Fruit fly (Drosophila melanogaster) whole organism, embryonic: ENCODE measurements around the gene CG34287.

Experiments used
- Ada2b ChIP-seq: fragments of 200-800 bp; sonication (Bioruptor generic); IDR thresholded peaks from 2 replicates; pipeline ENCODE4 v1.3.6; 2022; ENCODE audit warnings: missing biosample characterization, missing genetic modification characterization
- Adf1 ChIP-seq: fragments of 200-800 bp; sonication (Bioruptor generic); IDR thresholded peaks from 2 replicates; pipeline ENCODE4 v1.3.6; 2022; ENCODE audit warnings: missing biosample characterization, missing genetic modification characterization
- BEAF-32 ChIP-seq: fragments of 200-800 bp; sonication (Bioruptor generic); optimal IDR thresholded peaks from 3 replicates; lab custom pipeline; 2017; ENCODE audit warnings: missing biosample characterization, missing genetic modification characterization, mild to moderate bottlenecking, moderate library complexity, missing genetic modification reagents
- Bgb ChIP-seq: fragments of 200-800 bp; sonication (Bioruptor generic); IDR thresholded peaks from 2 replicates; pipeline ENCODE4 v1.3.6; 2022; ENCODE audit warnings: missing biosample characterization, missing genetic modification characterization; ENCODE audit not compliant: partially characterized antibody
- CG10209 ChIP-seq: fragments of 200-800 bp; sonication (Bioruptor generic); optimal IDR thresholded peaks from 3 replicates; lab custom pipeline; 2017; ENCODE audit warnings: missing biosample characterization, mild to moderate bottlenecking, missing genetic modification characterization, missing genetic modification reagents
- CG10267 ChIP-seq: fragments of 200-800 bp; sonication (Bioruptor generic); optimal IDR thresholded peaks from 2 replicates; lab custom pipeline; 2018; ENCODE audit warnings: missing biosample characterization, mild to moderate bottlenecking, missing genetic modification characterization, moderate library complexity
- CG15269 ChIP-seq: fragments of 200-800 bp; sonication (Bioruptor generic); optimal IDR thresholded peaks from 2 replicates; lab custom pipeline; 2018; ENCODE audit warnings: missing biosample characterization, mild to moderate bottlenecking, missing genetic modification characterization, moderate library complexity
- CG18599 ChIP-seq: fragments of 200-800 bp; sonication (Bioruptor generic); optimal IDR thresholded peaks from 3 replicates; lab custom pipeline; 2017; ENCODE audit warnings: missing biosample characterization, missing genetic modification characterization, mild to moderate bottlenecking, moderate library complexity, missing genetic modification reagents
- CG18764 ChIP-seq: fragments of 200-800 bp; sonication (Bioruptor generic); optimal IDR thresholded peaks from 3 replicates; lab custom pipeline; 2016; ENCODE audit warnings: missing biosample characterization, missing genetic modification characterization
- CG30403 ChIP-seq: fragments of 200-800 bp; sonication (Bioruptor generic); optimal IDR thresholded peaks from 3 replicates; lab custom pipeline; 2016; ENCODE audit warnings: missing biosample characterization, missing genetic modification characterization
- CG4617 ChIP-seq: fragments of 200-800 bp; sonication (Bioruptor generic); optimal IDR thresholded peaks from 3 replicates; lab custom pipeline; 2016; ENCODE audit warnings: missing biosample characterization, missing genetic modification characterization, borderline replicate concordance
- CG6765 ChIP-seq: fragments of 200-800 bp; sonication (Bioruptor generic); optimal IDR thresholded peaks from 3 replicates; lab custom pipeline; 2017; ENCODE audit warnings: missing biosample characterization, mild to moderate bottlenecking, missing genetic modification characterization
- CG9437 ChIP-seq: fragments of 200-800 bp; sonication (Bioruptor generic); optimal IDR thresholded peaks from 2 replicates; lab custom pipeline; 2018; ENCODE audit warnings: missing biosample characterization, mild to moderate bottlenecking, missing genetic modification characterization
- E2f2 ChIP-seq: fragments of 200-800 bp; sonication (Bioruptor generic); IDR thresholded peaks from 2 replicates; pipeline ENCODE4 v1.3.6; 2022; ENCODE audit warnings: missing biosample characterization, missing genetic modification characterization
- Med ChIP-seq: fragments of 200-800 bp; sonication (Bioruptor generic); peaks from one replicate; lab custom pipeline; 2016; ENCODE audit warnings: missing biosample characterization, missing genetic modification characterization, mild to moderate bottlenecking, inconsistent platforms, moderate library complexity
- Mes4 ChIP-seq: fragments of 200-800 bp; sonication (Bioruptor generic); optimal IDR thresholded peaks from 2 replicates; lab custom pipeline; 2016; ENCODE audit warnings: missing biosample characterization, missing genetic modification characterization
- NFAT ChIP-seq: fragments of 200-800 bp; sonication (Bioruptor generic); IDR thresholded peaks from 2 replicates; pipeline ENCODE4 v1.3.6; 2022; ENCODE audit warnings: missing biosample characterization, missing genetic modification characterization
- NK7.1 ChIP-seq: fragments of 200-800 bp; sonication (Bioruptor generic); optimal IDR thresholded peaks from 3 replicates; lab custom pipeline; 2016; ENCODE audit warnings: missing biosample characterization, missing genetic modification characterization
- Opbp ChIP-seq: fragments of 200-800 bp; sonication (Bioruptor generic); IDR thresholded peaks from 3 replicates; pipeline ENCODE4 v1.3.6; 2022; ENCODE audit warnings: missing biosample characterization, missing genetic modification characterization; ENCODE audit not compliant: partially characterized antibody
- Taf1 ChIP-seq: fragments of 200-800 bp; sonication (Bioruptor generic); IDR thresholded peaks from 2 replicates; pipeline ENCODE4 v1.3.6; 2022; ENCODE audit warnings: missing biosample characterization, missing genetic modification characterization
- YL-1 ChIP-seq: fragments of 200-800 bp; sonication (Bioruptor generic); optimal IDR thresholded peaks from 3 replicates; lab custom pipeline; 2017; ENCODE audit warnings: missing biosample characterization, mild to moderate bottlenecking, missing genetic modification characterization
- btn ChIP-seq: fragments of 200-800 bp; sonication (Bioruptor generic); optimal IDR thresholded peaks from 2 replicates; lab custom pipeline; 2016; ENCODE audit warnings: missing biosample characterization, missing genetic modification characterization
- cwo ChIP-seq: fragments of 200-800 bp; sonication (Bioruptor generic); optimal IDR thresholded peaks from 3 replicates; lab custom pipeline; 2017; ENCODE audit warnings: missing biosample characterization, missing genetic modification characterization, mild to moderate bottlenecking, moderate library complexity, missing genetic modification reagents
- da ChIP-seq: fragments of 200-800 bp; sonication (Bioruptor generic); optimal IDR thresholded peaks from 2 replicates; lab custom pipeline; 2016; ENCODE audit warnings: missing biosample characterization, missing genetic modification characterization
- fd102C ChIP-seq: fragments of 200-800 bp; sonication (Bioruptor generic); optimal IDR thresholded peaks from 2 replicates; lab custom pipeline; 2018; ENCODE audit warnings: missing biosample characterization, mild to moderate bottlenecking, missing genetic modification characterization, moderate library complexity
- grau ChIP-seq: fragments of 200-800 bp; optimal IDR thresholded peaks from 3 replicates; lab custom pipeline; 2019; ENCODE audit warnings: missing biosample characterization, mild to moderate bottlenecking, missing genetic modification characterization, moderate library complexity
- kah ChIP-seq: fragments of 200-800 bp; sonication (Bioruptor generic); optimal IDR thresholded peaks from 2 replicates; lab custom pipeline; 2018; ENCODE audit warnings: missing biosample characterization, mild to moderate bottlenecking, missing genetic modification characterization
- knrl ChIP-seq: fragments of 200-800 bp; sonication (Bioruptor generic); IDR thresholded peaks from 3 replicates; pipeline ENCODE4 v1.3.6; 2022; ENCODE audit warnings: missing biosample characterization, missing genetic modification characterization; ENCODE audit not compliant: partially characterized antibody
- nerfin-1 ChIP-seq: fragments of 200-800 bp; sonication (Bioruptor generic); optimal IDR thresholded peaks from 3 replicates; lab custom pipeline; 2019; ENCODE audit warnings: missing biosample characterization, mild to moderate bottlenecking, missing genetic modification characterization, moderate library complexity
- nom ChIP-seq: fragments of 200-800 bp; sonication (Bioruptor generic); optimal IDR thresholded peaks from 2 replicates; lab custom pipeline; 2017; ENCODE audit warnings: missing biosample characterization, missing genetic modification characterization, mild to moderate bottlenecking, moderate library complexity, missing genetic modification reagents
- pho ChIP-seq: fragments of 200-800 bp; sonication (Bioruptor generic); optimal IDR thresholded peaks from 2 replicates; lab custom pipeline; 2016; ENCODE audit warnings: missing biosample characterization, missing genetic modification characterization
- psq ChIP-seq: fragments of 200-800 bp; sonication (Bioruptor generic); optimal IDR thresholded peaks from 2 replicates; lab custom pipeline; 2017; ENCODE audit warnings: missing biosample characterization, missing genetic modification characterization
- slp2 ChIP-seq: fragments of 200-800 bp; sonication (Bioruptor generic); optimal IDR thresholded peaks from 2 replicates; lab custom pipeline; 2016; ENCODE audit warnings: missing biosample characterization, missing genetic modification characterization
- sr ChIP-seq: fragments of 200-800 bp; sonication (Bioruptor generic); IDR thresholded peaks from 3 replicates; pipeline ENCODE4 v1.3.6; 2022; ENCODE audit warnings: missing biosample characterization, missing genetic modification characterization
- sug ChIP-seq: fragments of 200-800 bp; optimal IDR thresholded peaks from 2 replicates; lab custom pipeline; 2019; ENCODE audit warnings: missing biosample characterization, mild to moderate bottlenecking, missing genetic modification characterization, moderate library complexity
- tin ChIP-seq: fragments of 200-800 bp; sonication (Bioruptor generic); optimal IDR thresholded peaks from 3 replicates; lab custom pipeline; 2016; ENCODE audit warnings: missing biosample characterization, missing genetic modification characterization
- zen ChIP-seq: fragments of 200-800 bp; sonication (Bioruptor generic); optimal IDR thresholded peaks from 3 replicates; lab custom pipeline; 2018; ENCODE audit warnings: missing biosample characterization, mild to moderate bottlenecking, missing genetic modification characterization, moderate library complexity

Gene CG34287

DNA sequence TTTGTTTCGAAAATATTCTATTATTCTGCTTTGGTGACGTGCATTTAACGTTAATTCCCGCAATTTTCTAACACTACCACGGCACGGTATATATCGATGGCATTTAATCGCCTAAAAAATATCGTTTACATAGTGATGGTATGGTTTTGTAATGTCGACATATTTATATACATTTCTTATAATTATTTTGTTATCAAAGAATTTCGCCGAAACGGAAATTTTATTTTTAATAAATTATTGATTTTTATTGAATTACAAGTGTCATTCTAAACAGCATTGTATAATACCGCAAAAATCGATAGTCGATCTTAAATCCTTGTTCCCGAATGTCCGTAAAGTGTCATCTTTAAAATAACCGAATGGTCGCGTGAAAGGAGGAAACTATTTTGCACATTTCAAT is 28.7 kb upstream of the CG34287 start, which contains the start of the genes Sec20 and dgrn (continued):
- TF ChIP-seq tin (GFP tag; lab: Kevin White, UChicago): peak; percentile 65
- TF ChIP-seq da (GFP tag; lab: Kevin White, UChicago): no peak
- peak; percentile 91 for TF ChIP-seq YL-1 (GFP tag; lab: Kevin White, UChicago)
- TF ChIP-seq grau: peak; percentile 74
- peak; percentile 35 for TF ChIP-seq psq (GFP tag; lab: Kevin White, UChicago)
- peak; percentile 97 for TF ChIP-seq CG10267
- TF ChIP-seq CG6765 (GFP tag; lab: Kevin White, UChicago): peak; percentile 9
- TF ChIP-seq knrl (GFP tag; lab: Robert Waterston, UW): peak; percentile 97
- peak; percentile 84 for TF ChIP-seq CG30403 (GFP tag; lab: Kevin White, UChicago)
- TF ChIP-seq Taf1: 0 out of 2 replicates have a peak, but pooled peaks have one; percentile 28
- TF ChIP-seq Adf1 (GFP tag; lab: Robert Waterston, UW): peak; percentile 45
- peak; percentile 63 for TF ChIP-seq CG18764 (GFP tag; lab: Kevin White, UChicago)
- peak; percentile 69 for TF ChIP-seq E2f2 (GFP tag; lab: Robert Waterston, UW)
- TF ChIP-seq pho (GFP tag; lab: Kevin White, UChicago): peak; percentile 29
- TF ChIP-seq Opbp (GFP tag; lab: Robert Waterston, UW): peak; percentile 94
- peak; percentile 33; the same call in 1 of the 2 replicates for TF ChIP-seq Ada2b (GFP tag; lab: Robert Waterston, UW)
- peak; percentile 15 for TF ChIP-seq fd102C (GFP tag; lab: Kevin White, UChicago)
- TF ChIP-seq BEAF-32: peak; percentile 96
- TF ChIP-seq btn: no peak
- peak; percentile 69 for TF ChIP-seq zen
- peak; percentile 41 for TF ChIP-seq CG10209 (GFP tag; lab: Kevin White, UChicago)
- peak; percentile 95 for TF ChIP-seq Bgb
- peak; percentile 31 for TF ChIP-seq cwo (GFP tag; lab: Kevin White, UChicago)
- peak; percentile 79 for TF ChIP-seq Med (GFP tag; lab: Kevin White, UChicago)
- TF ChIP-seq CG9437 (GFP tag; lab: Kevin White, UChicago): peak; percentile 55

dm6 chr3R:5829762-5830161 is 23.4 kb upstream of the CG34287 start, which contains the start of gene glob3:
Gene glob3, plus strand, starts transcription at chr3R:5830062.
- no peak for TF ChIP-seq kah
- TF ChIP-seq nom: no peak
- no peak for TF ChIP-seq NK7.1 (GFP tag; lab: Kevin White, UChicago)
- no peak for TF ChIP-seq Mes4 (GFP tag; lab: Kevin White, UChicago)
- TF ChIP-seq CG4617: no peak
- TF ChIP-seq nerfin-1 (tag; lab: Kevin White, UChicago): no peak

DNA sequence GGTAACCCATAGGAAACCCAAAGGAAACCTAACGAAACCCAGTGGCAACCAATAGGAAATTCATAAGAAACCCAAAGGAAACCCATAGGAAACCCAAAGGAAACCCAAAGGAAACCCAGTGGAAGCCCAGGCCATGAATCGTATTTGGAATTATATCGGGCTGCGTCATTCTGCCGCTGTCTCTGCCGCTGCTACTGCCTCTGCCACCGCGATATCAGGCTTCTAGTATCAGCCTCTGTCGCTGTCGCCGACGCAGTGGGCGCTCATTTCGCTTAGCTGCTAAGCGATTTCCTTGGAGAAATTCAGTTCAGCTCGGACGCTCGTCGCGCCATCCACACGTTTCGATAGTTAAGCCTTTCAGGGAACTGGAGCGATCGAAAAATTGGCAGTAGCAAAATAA is 21.8 kb upstream of the CG34287 start, which contains the start of gene CG1208:
TSS of gene CG1208 (plus strand) at position 301 of the 400 bp plus-strand sequence.
- TF ChIP-seq slp2 (GFP tag; lab: Kevin White, UChicago) (no peak), NFAT (0 out of 2 replicates have a peak, but pooled peaks have one; percentile 5), sug (tag; lab: Kevin White, UChicago) (peak; percentile 2), CG18599 (GFP tag; lab: Kevin White, UChicago) (no peak), Adf1 (GFP tag; lab: Robert Waterston, UW) (peak; percentile 86), sr (GFP tag; lab: Robert Waterston, UW) (no peak), CG15269 (tag; lab: Kevin White, UChicago) (no peak)
